Fruit fly (Drosophila melanogaster): Measurements from ENCODE around the gene CG2116.

Gene CG2116

dm6 chrX:8177030-8177349, 47.4 kb downstream of the CG2116 start, which contains the start of gene slpr (continued):
- TF ChIP-seq bigmax (GFP tag; optimal IDR thresholded peaks at IDR 0.05) (no peak), chinmo (GFP tag; IDR thresholded peaks at IDR 0.05; ENCODE audit: partially characterized antibody) (0 out of 4 replicates have a peak, but pooled peaks have one; percentile 8), MESR4 (GFP tag; optimal IDR thresholded peaks at IDR 0.05) (peak; percentile 6), ATbp (GFP tag; optimal IDR thresholded peaks at IDR 0.05) (no peak), Sin3A (optimal IDR thresholded peaks at IDR 0.05) (peak; percentile 22), CG13287 (GFP tag; IDR thresholded peaks at IDR 0.05; ENCODE audit: partially characterized antibody) (peak; percentile 11; the same call in 1 of the 2 replicates), CG10462 (GFP tag; optimal IDR thresholded peaks at IDR 0.05) (no peak), unpg (GFP tag; optimal IDR thresholded peaks at IDR 0.05) (no peak), pum (GFP tag; optimal IDR thresholded peaks at IDR 0.05) (no peak)

DNA sequence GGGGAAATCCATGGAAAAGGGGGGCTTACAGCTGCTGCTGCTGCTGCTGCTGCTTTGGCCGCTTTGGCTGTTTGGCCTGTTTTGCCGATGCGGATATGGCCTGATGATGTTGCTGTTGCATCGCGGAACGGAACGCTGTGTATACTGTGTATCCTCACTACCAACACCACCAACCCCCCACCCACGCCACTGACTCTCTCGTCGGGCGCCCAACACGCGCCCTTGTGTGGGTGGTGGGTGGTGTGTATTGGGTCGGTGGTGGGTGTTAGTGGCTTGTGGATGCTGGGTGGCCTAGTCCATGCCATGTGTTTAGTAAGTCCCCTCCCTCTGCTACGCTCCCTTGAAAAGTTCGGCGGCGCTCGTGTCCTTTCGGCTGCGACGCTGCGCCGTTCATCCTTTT, 48.1 kb downstream of the CG2116 start:
- TF ChIP-seq CG32767 (GFP tag; IDR thresholded peaks at IDR 0.05) (peak; percentile 41; the same call in 1 of the 2 replicates), CG6813 (GFP tag; optimal IDR thresholded peaks at IDR 0.05) (no peak), mirr (GFP tag; optimal IDR thresholded peaks at IDR 0.05) (no peak), pzg (GFP tag; optimal IDR thresholded peaks at IDR 0.05) (peak; percentile 4), abd-A (tag; optimal IDR thresholded peaks at IDR 0.05) (no peak), CG12071 (GFP tag; optimal IDR thresholded peaks at IDR 0.05) (peak; percentile 29), ind (GFP tag; optimal IDR thresholded peaks at IDR 0.05) (no peak), zfh1 (GFP tag; IDR thresholded peaks at IDR 0.05) (0 out of 3 replicates have a peak, but pooled peaks have one; percentile 18), Deaf1 (tag; optimal IDR thresholded peaks at IDR 0.05) (peak; percentile 79), MBD-R2 (GFP tag; IDR thresholded peaks at IDR 0.05) (peak; percentile 22; the same call in 1 of the 2 replicates), Med (GFP tag) (peak; percentile 81), lov (optimal IDR thresholded peaks at IDR 0.05) (no peak), lov (GFP tag; IDR thresholded peaks at IDR 0.05) (no peak), Adf1 (GFP tag; IDR thresholded peaks at IDR 0.05) (peak; percentile 77), crol (GFP tag; IDR thresholded peaks at IDR 0.05) (peak; percentile 45; the same call in 1 of the 2 replicates), Bgb (GFP tag; IDR thresholded peaks at IDR 0.05; ENCODE audit: partially characterized antibody) (peak; percentile 38; the same call in 1 of the 2 replicates), Hmx (GFP tag; optimal IDR thresholded peaks at IDR 0.05) (no peak), CG6854 (GFP tag; optimal IDR thresholded peaks at IDR 0.05) (no peak), Oaz (GFP tag; IDR thresholded peaks at IDR 0.05) (no peak), row (GFP tag; IDR thresholded peaks at IDR 0.05) (0 out of 3 replicates have a peak, but pooled peaks have one; percentile 13), pfk (GFP tag; optimal IDR thresholded peaks at IDR 0.05) (peak; percentile 19), CG5180 (GFP tag; optimal IDR thresholded peaks at IDR 0.05) (no peak), CG13894 (tag; optimal IDR thresholded peaks at IDR 0.05) (peak; percentile 19), Optix (GFP tag; IDR thresholded peaks at IDR 0.05) (0 out of 3 replicates have a peak, but pooled peaks have one; percentile 20), sr (GFP tag; IDR thresholded peaks at IDR 0.05) (0 out of 3 replicates have a peak, but pooled peaks have one; percentile 51), CG1647 (GFP tag; optimal IDR thresholded peaks at IDR 0.05) (no peak), org-1 (GFP tag; optimal IDR thresholded peaks at IDR 0.05) (no peak), scrt (GFP tag; optimal IDR thresholded peaks at IDR 0.05) (no peak), sob (GFP tag; IDR thresholded peaks at IDR 0.05) (0 out of 2 replicates have a peak, but pooled peaks have one; percentile 30), Drgx (GFP tag; IDR thresholded peaks at IDR 0.05) (0 out of 2 replicates have a peak, but pooled peaks have one; percentile 16), CG3163 (GFP tag; optimal IDR thresholded peaks at IDR 0.05) (no peak), CG17829 (tag; optimal IDR thresholded peaks at IDR 0.05) (no peak), CG16779 (GFP tag; IDR thresholded peaks at IDR 0.05) (peak; percentile 45; the same call in 1 of the 2 replicates), tna (GFP tag; IDR thresholded peaks at IDR 0.05; ENCODE audit: partially characterized antibody) (no peak), gcm (GFP tag; optimal IDR thresholded peaks at IDR 0.05) (no peak), sens (GFP tag) (peak; percentile 7), CG42726 (GFP tag; IDR thresholded peaks at IDR 0.05; ENCODE audit: partially characterized antibody) (no peak), E2f1 (GFP tag; IDR thresholded peaks at IDR 0.05) (no peak), CG32532 (GFP tag; IDR thresholded peaks at IDR 0.05) (peak; percentile 20; the same call in 1 of the 2 replicates), amos (GFP tag; IDR thresholded peaks at IDR 0.05; ENCODE audit: partially characterized antibody) (peak; percentile 10; the same call in 1 of the 2 replicates), ci (GFP tag; IDR thresholded peaks at IDR 0.05) (peak; percentile 52; the same call in 2 of the 3 replicates)
